Worm (Caenorhabditis elegans): ENCODE measurements around the gene F35C5.12.

The F35C5.12 gene

ce11 chrII:12865604-12866003 is 48.8 kb downstream of the F35C5.12 start, which contains the start of gene snf-5:
Gene snf-5 (minus strand): TSS chrII:12865785.
- TF ChIP-seq F55B11.4 (tag; optimal IDR thresholded peaks at IDR 0.05; ENCODE audit: borderline replicate concordance, insufficient read depth) (no peak), madf-3 (GFP tag; IDR thresholded peaks at IDR 0.05) (no peak), egrh-3 (GFP tag; IDR thresholded peaks at IDR 0.05) (no peak), T07F8.4 (tag; optimal IDR thresholded peaks at IDR 0.05) (no peak), Y67H2A.10 (GFP tag; conservative IDR thresholded peaks at IDR 0.05) (no peak), B0261.1 (tag; optimal IDR thresholded peaks at IDR 0.05) (no peak)

All from whole organism, young adult.